Worm (Caenorhabditis elegans): ENCODE results near the gene col-114.

The col-114 gene

DNA sequence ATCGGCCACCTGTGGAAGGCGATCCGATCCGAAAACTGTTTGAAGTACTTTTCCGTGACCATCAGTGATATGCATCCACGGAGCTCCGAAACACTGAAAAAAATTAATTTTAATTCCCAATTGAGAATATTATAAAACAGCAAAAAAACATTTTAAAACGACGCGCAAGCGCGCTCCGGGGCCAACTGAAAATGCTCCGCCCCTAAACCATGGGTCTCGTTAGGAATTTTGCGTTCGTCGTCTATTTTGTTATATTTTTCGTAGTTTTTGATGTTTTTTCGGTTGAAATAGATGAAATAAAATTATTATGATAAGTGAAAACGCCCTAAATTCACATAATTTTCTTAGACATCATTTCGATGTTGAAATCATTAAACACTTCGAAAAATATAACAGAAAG lies 5.9 kb downstream of the col-114 start:
- TF ChIP-seq fos-1 (tag; optimal IDR thresholded peaks at IDR 0.05) (no peak), lin-14 (GFP tag; optimal IDR thresholded peaks at IDR 0.05) (no peak), elt-3 (tag; optimal IDR thresholded peaks at IDR 0.05) (no peak), grh-1 (GFP tag; IDR thresholded peaks at IDR 0.05) (no peak), skn-1 (tag; optimal IDR thresholded peaks at IDR 0.05) (no peak), lin-15B (tag; optimal IDR thresholded peaks at IDR 0.05) (no peak), lin-35 (GFP tag; optimal IDR thresholded peaks at IDR 0.05) (no peak), ceh-90 (tag; optimal IDR thresholded peaks at IDR 0.05) (no peak), dsc-1 (tag; optimal IDR thresholded peaks at IDR 0.05) (no peak), nhr-71 (tag; optimal IDR thresholded peaks at IDR 0.05) (no peak), ets-5 (GFP tag; IDR thresholded peaks at IDR 0.05) (no peak), C34B4.2 (tag; optimal IDR thresholded peaks at IDR 0.05) (no peak), tlp-1 (tag; optimal IDR thresholded peaks at IDR 0.05) (no peak), zip-4 (GFP tag; optimal IDR thresholded peaks at IDR 0.05) (no peak), aha-1 (tag; optimal IDR thresholded peaks at IDR 0.05) (no peak), tbx-2 (tag; optimal IDR thresholded peaks at IDR 0.05) (no peak), zag-1 (tag; optimal IDR thresholded peaks at IDR 0.05) (no peak), nhr-77 (tag; optimal IDR thresholded peaks at IDR 0.05) (no peak)

DNA sequence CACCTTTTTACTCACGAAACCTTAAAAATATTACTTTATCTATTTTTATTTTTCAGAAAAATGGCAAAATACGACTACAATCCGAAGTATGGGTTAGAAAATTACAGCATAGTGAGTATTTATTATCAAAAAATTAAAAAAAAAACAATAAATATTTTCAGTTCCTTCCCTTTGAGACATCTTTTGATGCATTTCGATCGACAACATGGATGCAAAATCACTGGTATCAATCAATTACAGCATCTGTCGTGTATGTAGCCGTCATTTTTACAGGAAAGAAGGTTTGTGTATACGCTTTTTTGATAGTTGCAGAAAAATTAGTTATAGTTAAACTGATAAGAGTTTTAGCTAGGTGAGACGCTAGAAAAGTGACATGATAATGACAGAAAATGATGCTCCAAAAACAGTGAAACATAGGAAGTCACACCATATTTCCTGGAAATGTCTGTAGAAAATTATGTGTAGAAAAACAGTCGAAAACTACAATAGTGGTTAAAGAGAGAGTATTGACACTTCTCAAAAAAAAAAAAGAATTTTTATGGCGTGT lies 8.7 kb downstream of the col-114 start, which contains the start of gene elo-3:
Gene elo-3 (plus strand): TSS at position 51 of the 547 bp plus-strand sequence.
- no peak for TF ChIP-seq aly-2 (tag; optimal IDR thresholded peaks at IDR 0.05)
- TF ChIP-seq elt-2 (tag; optimal IDR thresholded peaks at IDR 0.05), result peak; percentile 4

DNA sequence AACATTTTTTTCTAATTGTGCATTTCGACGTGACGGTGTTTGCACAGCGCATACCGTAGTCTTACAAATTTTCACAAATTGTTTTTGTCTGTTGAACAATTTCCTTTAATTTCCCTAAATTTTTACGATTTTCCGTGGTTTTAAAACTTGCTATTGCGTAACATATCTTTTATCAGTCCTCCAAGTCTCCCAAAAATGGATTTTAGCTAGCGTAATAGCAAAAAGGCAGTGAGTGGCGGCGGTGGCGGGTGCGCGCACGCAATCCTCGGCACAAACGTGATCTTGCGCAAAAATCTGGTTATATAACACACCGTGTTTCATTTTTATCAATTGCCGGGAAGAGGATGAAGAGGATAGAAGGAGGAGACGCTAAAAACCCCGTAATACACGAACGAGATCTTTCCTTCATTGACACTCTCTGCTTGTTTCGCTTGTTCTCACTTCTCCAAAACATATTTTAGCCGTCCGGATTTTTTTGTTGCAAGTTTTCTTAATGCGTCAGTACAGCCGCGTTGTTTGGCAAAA lies 10.1 kb downstream of the col-114 start:
- peak in 1 of 2 experiments; percentile 23 for TF ChIP-seq lsy-2 (tag; optimal IDR thresholded peaks at IDR 0.05)
- no peak for TF ChIP-seq sox-4 (tag; optimal IDR thresholded peaks at IDR 0.05)
- no peak for TF ChIP-seq lin-13 (GFP tag; optimal IDR thresholded peaks at IDR 0.05)
- TF ChIP-seq blmp-1 (tag; optimal IDR thresholded peaks at IDR 0.05), result peak; percentile 66
- no peak for TF ChIP-seq unc-62 (GFP tag; optimal IDR thresholded peaks at IDR 0.05)

DNA sequence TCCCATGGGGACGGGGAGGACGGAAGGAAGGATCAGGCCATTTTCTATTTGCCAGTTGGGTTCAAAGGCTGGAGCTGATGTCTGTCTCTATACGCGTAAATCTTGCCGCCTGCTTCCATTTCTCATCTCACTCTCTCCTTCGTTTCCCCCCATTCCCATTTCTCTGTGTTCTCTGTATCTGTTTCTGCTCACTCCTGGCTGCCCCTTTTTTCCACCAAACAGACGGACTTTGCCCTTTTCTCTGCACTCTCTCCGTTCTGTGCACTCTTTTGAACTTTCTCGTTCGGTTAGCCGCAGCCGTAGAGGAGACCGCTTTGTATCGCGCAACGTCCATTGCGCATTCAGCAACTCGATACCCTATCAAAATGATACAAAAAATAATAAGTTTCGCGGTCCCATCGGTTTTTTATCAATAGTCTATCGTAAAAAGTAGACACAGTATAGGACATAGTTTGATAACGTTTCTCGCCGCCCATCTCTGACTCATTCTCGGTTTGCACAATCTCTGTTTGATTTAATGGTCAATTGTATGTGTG lies 11.0 kb downstream of the col-114 start:
- peak; percentile 36 for TF ChIP-seq jun-1 (tag; optimal IDR thresholded peaks at IDR 0.05)
- peak; percentile 49 for TF ChIP-seq irx-1 (tag; optimal IDR thresholded peaks at IDR 0.05)
- TF ChIP-seq unc-86 (tag; optimal IDR thresholded peaks at IDR 0.05), result peak; percentile 7
- TF ChIP-seq mep-1 (tag; optimal IDR thresholded peaks at IDR 0.05), result peak; percentile 55
- TF ChIP-seq lin-14 (GFP tag; optimal IDR thresholded peaks at IDR 0.05), result peak; percentile 90
- TF ChIP-seq fkh-8 (tag; optimal IDR thresholded peaks at IDR 0.05), result peak; percentile 75
- TF ChIP-seq ceh-8 (GFP tag; optimal IDR thresholded peaks at IDR 0.05), result no peak
- TF ChIP-seq lin-35 (GFP tag; optimal IDR thresholded peaks at IDR 0.05), result peak; percentile 35 to 36
- TF ChIP-seq sox-4 (tag; optimal IDR thresholded peaks at IDR 0.05), result no peak
- TF ChIP-seq tbx-2 (tag; optimal IDR thresholded peaks at IDR 0.05), result peak; percentile 59
- TF ChIP-seq blmp-1 (tag; optimal IDR thresholded peaks at IDR 0.05), result peak; percentile 56
- peak; percentile 70 for TF ChIP-seq snu-23 (GFP tag; optimal IDR thresholded peaks at IDR 0.05)
- peak in 1 of 2 experiments; percentile 47 for TF ChIP-seq mdl-1 (tag; optimal IDR thresholded peaks at IDR 0.05)
- TF ChIP-seq rnt-1 (tag; optimal IDR thresholded peaks at IDR 0.05), result peak; percentile 76
- TF ChIP-seq elt-3 (tag; optimal IDR thresholded peaks at IDR 0.05), result peak in 2 of 6 experiments; percentile 67 to 79
- peak; percentile 0 for TF ChIP-seq unc-130 (tag; optimal IDR thresholded peaks at IDR 0.05)
- TF ChIP-seq elt-2 (tag; optimal IDR thresholded peaks at IDR 0.05), result peak; percentile 85
- peak; percentile 0 for TF ChIP-seq aly-2 (tag; optimal IDR thresholded peaks at IDR 0.05)
- TF ChIP-seq mef-2 (tag; optimal IDR thresholded peaks at IDR 0.05), result no peak
- 0 out of 2 replicates have a peak, but pooled peaks have one; percentile 50 for TF ChIP-seq mab-9 (GFP tag; IDR thresholded peaks at IDR 0.05)
- TF ChIP-seq xbp-1 (tag; optimal IDR thresholded peaks at IDR 0.05), result peak; percentile 17
- TF ChIP-seq nhr-47 (tag; optimal IDR thresholded peaks at IDR 0.05), result peak; percentile 57
- no peak for TF ChIP-seq ces-1 (GFP tag; optimal IDR thresholded peaks at IDR 0.05)
- TF ChIP-seq ama-1 (optimal IDR thresholded peaks at IDR 0.05), result no peak
- no peak for TF ChIP-seq alr-1 (tag; optimal IDR thresholded peaks at IDR 0.05; ENCODE audit: borderline replicate concordance)
- peak; percentile 81 for TF ChIP-seq nhr-71 (tag; optimal IDR thresholded peaks at IDR 0.05)
- TF ChIP-seq hlh-17 (GFP tag; optimal IDR thresholded peaks at IDR 0.05; ENCODE audit: borderline replicate concordance), result no peak
- no peak for TF ChIP-seq hlh-4 (tag; optimal IDR thresholded peaks at IDR 0.05)
- peak; percentile 46 for TF ChIP-seq swsn-7 (tag; optimal IDR thresholded peaks at IDR 0.05)
- peak in 1 of 2 experiments; percentile 15 for TF ChIP-seq egl-27 (tag; optimal IDR thresholded peaks at IDR 0.05)

All from whole organism, L1 larva.